Worm (Caenorhabditis elegans) whole organism, L1 larva: ENCODE results near the gene arl-8.

Experiments
- C04F5.9 ChIP-seq: sonication (generic microtip); optimal IDR thresholded peaks from 2 replicates; lab custom pipeline; 2016; ENCODE audit warnings: missing genetic modification characterization, missing compliant biosample characterization
- Y116A8C.19 ChIP-seq: sonication (generic microtip); optimal IDR thresholded peaks from 2 replicates; lab custom pipeline; 2016; ENCODE audit warnings: missing compliant biosample characterization, missing genetic modification characterization, borderline replicate concordance
- aha-1 ChIP-seq: fragments of 150-350 bp; optimal IDR thresholded peaks from 2 replicates; lab custom pipeline; 2014; ENCODE audit warnings: missing biosample characterization, missing genetic modification characterization
- alr-1 ChIP-seq: fragments of 200-800 bp; sonication (Bioruptor generic); optimal IDR thresholded peaks from 2 replicates; lab custom pipeline; 2018; ENCODE audit warnings: borderline replicate concordance, mild to moderate bottlenecking, missing genetic modification characterization, missing compliant biosample characterization
- ama-1 ChIP-seq: fragments of 150-350 bp; optimal IDR thresholded peaks from 2 replicates; lab custom pipeline; 2014
- blmp-1 ChIP-seq: fragments of 150-350 bp; optimal IDR thresholded peaks from 2 replicates; lab custom pipeline; 2014; ENCODE audit warnings: missing biosample characterization, missing genetic modification characterization
- ceh-63 ChIP-seq: fragments of 200-800 bp; sonication (Bioruptor generic); optimal IDR thresholded peaks from 2 replicates; lab custom pipeline; 2018; ENCODE audit warnings: mild to moderate bottlenecking, missing genetic modification characterization, missing compliant biosample characterization
- ceh-8 ChIP-seq: fragments of 200-800 bp; sonication (Bioruptor generic); optimal IDR thresholded peaks from 2 replicates; lab custom pipeline; 2018; ENCODE audit warnings: mild to moderate bottlenecking, missing genetic modification characterization, moderate library complexity, missing compliant biosample characterization
- ceh-82 ChIP-seq, 3 experiments: fragments of 150-350 bp in 1 of 3; sonication (generic microtip) in 2 of 3; optimal IDR thresholded peaks; 2 replicates each; lab custom pipeline; 2014 to 2017; ENCODE audit warnings: missing biosample characterization in 3 of 3, missing genetic modification characterization in 3 of 3
- ceh-90 ChIP-seq: sonication (generic microtip); optimal IDR thresholded peaks from 2 replicates; lab custom pipeline; 2016; ENCODE audit warnings: missing genetic modification characterization, missing compliant biosample characterization
- ces-1 ChIP-seq: fragments of 150-350 bp; optimal IDR thresholded peaks from 2 replicates; lab custom pipeline; 2014; ENCODE audit warnings: missing biosample characterization, missing genetic modification reagents, missing genetic modification characterization
- dpl-1 ChIP-seq, 3 experiments: fragments of 150-350 bp in 2 of 3; sonication (generic microtip) in 1 of 3; optimal IDR thresholded peaks; 2 replicates each; lab custom pipeline; 2014 to 2017; ENCODE audit warnings: missing biosample characterization in 3 of 3, missing genetic modification characterization in 3 of 3, missing genetic modification reagents in 3 of 3
- dsc-1 ChIP-seq: sonication (generic microtip); optimal IDR thresholded peaks from 2 replicates; lab custom pipeline; 2016; ENCODE audit warnings: mild to moderate bottlenecking, missing genetic modification characterization, missing compliant biosample characterization
- efl-1 ChIP-seq, 4 experiments: fragments of 150-350 bp; optimal IDR thresholded peaks in 3 of 4; peaks in 1 of 4; 1 replicate in 1 of 4; 2 replicates in 3 of 4; lab custom pipeline; 2014; ENCODE audit warnings: missing biosample characterization in 2 of 4, missing genetic modification characterization in 2 of 4, missing genetic modification reagents in 2 of 4
- elt-2 ChIP-seq: sonication (generic microtip); optimal IDR thresholded peaks from 2 replicates; lab custom pipeline; 2016; ENCODE audit warnings: missing genetic modification characterization, mild to moderate bottlenecking, inconsistent platforms, missing compliant biosample characterization, missing genetic modification reagents
- elt-3 ChIP-seq, 6 experiments: fragments of 150-350 bp in 1 of 6; sonication (generic microtip); optimal IDR thresholded peaks; 2 replicates each; lab custom pipeline; 2017 to 2018; ENCODE audit warnings: missing biosample characterization in 6 of 6, missing genetic modification characterization in 6 of 6, inconsistent platforms in 1 of 6
- fos-1 ChIP-seq: fragments of 150-350 bp; optimal IDR thresholded peaks from 2 replicates; lab custom pipeline; 2014; ENCODE audit warnings: missing biosample characterization, missing genetic modification characterization
- grh-1 ChIP-seq: fragments of 200-800 bp; sonication (Bioruptor generic); IDR thresholded peaks from 2 replicates; pipeline ENCODE4 v1.3.6; 2022; ENCODE audit warnings: missing genetic modification reagents, missing genetic modification characterization, missing compliant biosample characterization
- hpl-2 ChIP-seq: fragments of 150-350 bp; optimal IDR thresholded peaks from 2 replicates; lab custom pipeline; 2014; ENCODE audit warnings: missing biosample characterization, missing genetic modification reagents, missing genetic modification characterization
- irx-1 ChIP-seq: sonication (generic microtip); optimal IDR thresholded peaks from 2 replicates; lab custom pipeline; 2016; ENCODE audit warnings: missing genetic modification characterization, missing compliant biosample characterization
- isw-1 ChIP-seq: fragments of 200-800 bp; sonication (Bioruptor generic); IDR thresholded peaks from 2 replicates; pipeline ENCODE4 v1.3.6; 2022; ENCODE audit warnings: missing genetic modification characterization, missing compliant biosample characterization
- lin-35 ChIP-seq, 2 experiments: fragments of 150-350 bp; optimal IDR thresholded peaks; 2 replicates each; lab custom pipeline; 2014; ENCODE audit warnings: missing biosample characterization in 2 of 2, missing genetic modification characterization in 2 of 2, missing genetic modification reagents in 2 of 2
- lsy-2 ChIP-seq, 2 experiments: fragments of 150-350 bp; optimal IDR thresholded peaks; 2 replicates each; lab custom pipeline; 2014; ENCODE audit warnings: missing biosample characterization in 2 of 2, missing genetic modification characterization in 2 of 2
- mep-1 ChIP-seq: fragments of 150-350 bp; optimal IDR thresholded peaks from 2 replicates; lab custom pipeline; 2014; ENCODE audit warnings: missing biosample characterization, missing genetic modification characterization
- nhr-237 ChIP-seq: fragments of 150-350 bp; optimal IDR thresholded peaks from 2 replicates; lab custom pipeline; 2014; ENCODE audit warnings: missing biosample characterization, missing genetic modification characterization
- nhr-47 ChIP-seq: sonication (generic microtip); optimal IDR thresholded peaks from 2 replicates; lab custom pipeline; 2016; ENCODE audit warnings: mild to moderate bottlenecking, missing genetic modification characterization, moderate library complexity, missing compliant biosample characterization
- nhr-77 ChIP-seq: fragments of 150-350 bp; optimal IDR thresholded peaks from 2 replicates; lab custom pipeline; 2014; ENCODE audit warnings: missing biosample characterization, missing genetic modification characterization
- nhr-84 ChIP-seq: sonication (generic microtip); optimal IDR thresholded peaks from 2 replicates; lab custom pipeline; 2017; ENCODE audit warnings: missing biosample characterization, missing genetic modification characterization
- pag-3 ChIP-seq: sonication (generic microtip); optimal IDR thresholded peaks from 2 replicates; lab custom pipeline; 2017; ENCODE audit warnings: missing genetic modification characterization, mild to moderate bottlenecking, missing compliant biosample characterization, antibody characterized with exemption, borderline replicate concordance; ENCODE audit not compliant: insufficient read depth
- pax-3 ChIP-seq: fragments of 200-800 bp; sonication (Bioruptor generic); optimal IDR thresholded peaks from 2 replicates; lab custom pipeline; 2018; ENCODE audit warnings: mild to moderate bottlenecking, missing genetic modification characterization, moderate library complexity, missing compliant biosample characterization
- pqm-1 ChIP-seq: sonication (generic microtip); optimal IDR thresholded peaks from 3 replicates; lab custom pipeline; 2017; ENCODE audit warnings: missing biosample characterization, missing genetic modification characterization
- rnt-1 ChIP-seq: sonication (generic microtip); optimal IDR thresholded peaks from 2 replicates; lab custom pipeline; 2016; ENCODE audit warnings: mild to moderate bottlenecking, missing genetic modification characterization, moderate library complexity, missing compliant biosample characterization
- snu-23 ChIP-seq: sonication (generic microtip); optimal IDR thresholded peaks from 2 replicates; lab custom pipeline; 2016; ENCODE audit warnings: missing genetic modification characterization, missing compliant biosample characterization
- sptf-1 ChIP-seq: fragments of 150-350 bp; optimal IDR thresholded peaks from 2 replicates; lab custom pipeline; 2014; ENCODE audit warnings: missing biosample characterization, missing genetic modification characterization
- sup-37 ChIP-seq: fragments of 200-800 bp; sonication (Bioruptor generic); optimal IDR thresholded peaks from 2 replicates; lab custom pipeline; 2018; ENCODE audit warnings: mild to moderate bottlenecking, missing genetic modification characterization, missing compliant biosample characterization
- swsn-7 ChIP-seq: sonication (generic microtip); optimal IDR thresholded peaks from 2 replicates; lab custom pipeline; 2016; ENCODE audit warnings: missing genetic modification characterization, missing compliant biosample characterization
- unc-30 ChIP-seq: sonication (generic microtip); optimal IDR thresholded peaks from 2 replicates; lab custom pipeline; 2017; ENCODE audit warnings: missing biosample characterization, missing genetic modification characterization
- unc-62 ChIP-seq: fragments of 150-350 bp; optimal IDR thresholded peaks from 2 replicates; lab custom pipeline; 2014; ENCODE audit warnings: missing biosample characterization, missing genetic modification reagents, missing genetic modification characterization
- unc-86 ChIP-seq: sonication (generic microtip); optimal IDR thresholded peaks from 2 replicates; lab custom pipeline; 2016; ENCODE audit warnings: missing genetic modification characterization, missing compliant biosample characterization
- zag-1 ChIP-seq: fragments of 150-350 bp; optimal IDR thresholded peaks from 2 replicates; lab custom pipeline; 2014; ENCODE audit warnings: missing biosample characterization, missing genetic modification characterization

The arl-8 gene

DNA sequence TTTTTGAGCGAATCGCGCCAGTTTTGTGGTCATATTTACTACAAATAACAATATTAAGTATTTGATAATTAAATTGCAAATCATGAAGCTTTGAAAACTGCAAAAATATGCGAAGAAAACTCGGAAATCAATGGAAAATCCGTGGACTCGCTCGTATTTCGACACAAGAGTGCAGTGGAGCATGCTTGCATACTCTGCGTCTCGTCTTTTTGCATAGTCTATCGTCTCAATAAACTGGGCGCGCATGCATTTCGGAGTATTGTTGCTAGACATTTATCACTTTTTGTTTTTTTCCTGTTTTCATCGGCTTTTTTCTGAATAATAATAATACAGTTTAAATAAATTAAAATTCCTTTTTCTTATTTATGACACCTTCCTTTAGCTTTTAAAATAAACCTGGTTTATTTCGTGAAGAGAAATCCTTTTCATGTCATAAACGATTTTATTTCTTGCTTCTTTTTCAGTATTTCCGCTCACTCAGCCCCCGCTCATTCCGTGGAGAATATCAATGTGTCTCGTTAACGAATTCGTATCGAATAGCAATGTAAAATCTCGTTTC, 30.2 kb upstream of the arl-8 start, which contains the start of the genes mrps-7 and Y57G11C.3 (continued):
- TF ChIP-seq nhr-237 (peak; percentile 91), ceh-8 (GFP tag; lab: Kevin White, UChicago) (peak; percentile 88), swsn-7 (tag; lab: Kevin White, UChicago) (peak; percentile 96), isw-1 (GFP tag; lab: Robert Waterston, UW) (peak; percentile 96), pag-3 (no peak), sup-37 (GFP tag; lab: Kevin White, UChicago) (peak; percentile 78), pax-3 (tag; lab: Kevin White, UChicago) (peak; percentile 87), ceh-82 (tag; optimal IDR thresholded peaks at IDR 0.05; lab: Kevin White, UChicago) (peak; percentile 95 to 98 (median 98)), snu-23 (GFP tag; lab: Kevin White, UChicago) (peak; percentile 97), pqm-1 (tag; lab: Kevin White, UChicago) (peak; percentile 13), hpl-2 (GFP tag; lab: Kevin White, UChicago) (peak; percentile 94), Y116A8C.19 (tag; lab: Kevin White, UChicago) (no peak), unc-62 (GFP tag; lab: Kevin White, UChicago) (no peak), dpl-1 (GFP tag; optimal IDR thresholded peaks at IDR 0.05; lab: Kevin White, UChicago) (peak; percentile 81 to 86 (median 86)), alr-1 (tag; lab: Kevin White, UChicago) (no peak), ces-1 (GFP tag; lab: Kevin White, UChicago) (no peak), efl-1 (optimal IDR thresholded peaks at IDR 0.05; lab: Kevin White, UChicago) (peak; percentile 91 to 95), efl-1 (GFP tag; optimal IDR thresholded peaks at IDR 0.05 in 1 of 2; lab: Kevin White, UChicago) (peak; percentile 84 to 99), sptf-1 (tag; lab: Kevin White, UChicago) (no peak), elt-3 (tag; optimal IDR thresholded peaks at IDR 0.05; lab: Kevin White, UChicago) (peak in 3 of 6 experiments; percentile 42 to 93 (median 91)), zag-1 (tag; lab: Kevin White, UChicago) (peak; percentile 57), ceh-90 (peak; percentile 50), nhr-84 (tag; lab: Kevin White, UChicago) (no peak), dsc-1 (peak; percentile 93), ceh-63 (GFP tag; lab: Kevin White, UChicago) (no peak), blmp-1 (tag; lab: Kevin White, UChicago) (peak; percentile 71), unc-30 (tag; lab: Kevin White, UChicago) (no peak), aha-1 (tag; lab: Kevin White, UChicago) (peak; percentile 71), lin-35 (GFP tag; optimal IDR thresholded peaks at IDR 0.05; lab: Kevin White, UChicago) (peak; percentile 89 to 94), unc-86 (peak; percentile 93), ama-1 (lab: Kevin White, UChicago) (peak; percentile 84), grh-1 (GFP tag; lab: Robert Waterston, UW) (peak; percentile 88)

DNA sequence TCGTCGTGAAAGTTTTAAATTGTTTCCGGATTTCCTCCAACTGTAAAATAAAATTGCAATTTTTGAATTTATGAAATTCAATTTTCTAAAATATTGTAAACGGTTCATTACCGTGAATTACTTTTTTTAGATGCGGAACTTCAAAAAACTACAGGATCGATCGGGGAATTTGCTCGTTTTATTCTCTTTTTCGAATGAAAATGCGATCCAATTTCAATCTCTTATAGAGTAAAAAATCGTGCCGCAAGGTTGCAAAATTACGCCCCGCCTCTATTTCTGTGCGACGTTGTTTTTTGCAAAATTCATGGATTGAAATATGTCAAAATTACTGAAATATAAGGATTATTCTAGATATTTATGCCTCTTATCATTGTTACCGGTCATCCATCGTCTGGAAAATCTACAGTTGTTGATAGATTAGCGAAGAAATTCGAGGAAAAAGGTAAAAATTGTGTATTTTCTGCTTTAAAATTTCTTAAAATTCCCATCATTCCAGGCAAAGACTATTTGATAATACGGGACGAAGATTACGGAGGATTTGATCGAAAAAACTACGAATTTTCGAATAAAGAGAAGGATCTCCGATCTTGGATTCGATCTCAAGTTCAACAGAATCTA, 28.6 kb upstream of the arl-8 start, which contains the start of gene Y57G11C.43:
Gene Y57G11C.43, plus strand, starts transcription at position 224 of the 618 bp plus-strand sequence.
- TF ChIP-seq snu-23 (GFP tag; lab: Kevin White, UChicago) (no peak), nhr-47 (no peak), C04F5.9 (tag; lab: Kevin White, UChicago) (no peak), fos-1 (tag; lab: Kevin White, UChicago) (no peak), nhr-237 (no peak), nhr-77 (tag; lab: Kevin White, UChicago) (no peak), irx-1 (no peak), ces-1 (GFP tag; lab: Kevin White, UChicago) (no peak), ceh-8 (GFP tag; lab: Kevin White, UChicago) (no peak), ceh-82 (tag; optimal IDR thresholded peaks at IDR 0.05; lab: Kevin White, UChicago) (no peak), dpl-1 (GFP tag; optimal IDR thresholded peaks at IDR 0.05; lab: Kevin White, UChicago) (no peak), elt-2 (no peak), mep-1 (tag; lab: Kevin White, UChicago) (no peak), lsy-2 (tag; optimal IDR thresholded peaks at IDR 0.05; lab: Kevin White, UChicago) (no peak), rnt-1 (no peak), aha-1 (tag; lab: Kevin White, UChicago) (no peak)
